Fruit fly (Drosophila melanogaster) whole organism, embryonic: ENCODE measurements around the gene CG5235.

Experiments used
- Asciz ChIP-seq: fragments of 200-800 bp; sonication (Bioruptor generic); optimal IDR thresholded peaks from 2 replicates; lab custom pipeline; 2017; ENCODE audit warnings: missing biosample characterization, mild to moderate bottlenecking, missing genetic modification characterization, missing genetic modification reagents
- Atf-2 ChIP-seq: fragments of 200-800 bp; sonication (Bioruptor generic); optimal IDR thresholded peaks from 2 replicates; lab custom pipeline; 2016; ENCODE audit warnings: missing biosample characterization, missing genetic modification characterization
- BtbVII ChIP-seq: fragments of 200-800 bp; sonication (Bioruptor generic); optimal IDR thresholded peaks from 3 replicates; lab custom pipeline; 2017; ENCODE audit warnings: missing biosample characterization, mild to moderate bottlenecking, missing genetic modification characterization
- C15 ChIP-seq: fragments of 200-800 bp; sonication (Bioruptor generic); IDR thresholded peaks from 3 replicates; pipeline ENCODE4 v1.3.6; 2022; ENCODE audit warnings: missing biosample characterization, missing genetic modification characterization
- CG10431 ChIP-seq: fragments of 200-800 bp; sonication (Bioruptor generic); optimal IDR thresholded peaks from 3 replicates; lab custom pipeline; 2018; ENCODE audit warnings: missing biosample characterization, mild to moderate bottlenecking, missing genetic modification characterization
- CG12744 ChIP-seq: fragments of 200-800 bp; sonication (Bioruptor generic); optimal IDR thresholded peaks from 2 replicates; lab custom pipeline; 2016; ENCODE audit warnings: missing biosample characterization, missing genetic modification characterization
- CG14441 ChIP-seq: fragments of 200-800 bp; sonication (Bioruptor generic); IDR thresholded peaks from 2 replicates; pipeline ENCODE4 v1.3.6; 2022; ENCODE audit warnings: missing biosample characterization, missing genetic modification characterization
- CG15073 ChIP-seq: fragments of 200-800 bp; sonication (Bioruptor generic); optimal IDR thresholded peaks from 2 replicates; lab custom pipeline; 2016; ENCODE audit warnings: missing biosample characterization, missing genetic modification characterization
- CG15269 ChIP-seq: fragments of 200-800 bp; sonication (Bioruptor generic); optimal IDR thresholded peaks from 2 replicates; lab custom pipeline; 2018; ENCODE audit warnings: missing biosample characterization, mild to moderate bottlenecking, missing genetic modification characterization, moderate library complexity
- CG15696 ChIP-seq: fragments of 200-800 bp; sonication (Bioruptor generic); optimal IDR thresholded peaks from 2 replicates; lab custom pipeline; 2019; ENCODE audit warnings: missing biosample characterization, mild to moderate bottlenecking, missing genetic modification characterization, moderate library complexity
- CG17912 ChIP-seq: fragments of 200-800 bp; sonication (Bioruptor generic); optimal IDR thresholded peaks from 2 replicates; lab custom pipeline; 2018; ENCODE audit warnings: missing biosample characterization, mild to moderate bottlenecking, missing genetic modification characterization
- CG1832 ChIP-seq: fragments of 200-800 bp; sonication (Bioruptor generic); optimal IDR thresholded peaks from 2 replicates; lab custom pipeline; 2017; ENCODE audit warnings: missing biosample characterization, mild to moderate bottlenecking, missing genetic modification characterization, inconsistent platforms
- CG2678 ChIP-seq: fragments of 200-800 bp; sonication (Bioruptor generic); optimal IDR thresholded peaks from 3 replicates; lab custom pipeline; 2019; ENCODE audit warnings: missing biosample characterization, mild to moderate bottlenecking, missing genetic modification characterization, moderate library complexity
- CG30020 ChIP-seq: fragments of 200-800 bp; optimal IDR thresholded peaks from 2 replicates; lab custom pipeline; 2019; ENCODE audit warnings: missing biosample characterization, mild to moderate bottlenecking, missing genetic modification characterization, moderate library complexity
- CG30403 ChIP-seq: fragments of 200-800 bp; sonication (Bioruptor generic); optimal IDR thresholded peaks from 3 replicates; lab custom pipeline; 2016; ENCODE audit warnings: missing biosample characterization, missing genetic modification characterization
- CG3163 ChIP-seq: fragments of 200-800 bp; sonication (Bioruptor generic); optimal IDR thresholded peaks from 3 replicates; lab custom pipeline; 2016; ENCODE audit warnings: missing biosample characterization, missing genetic modification characterization
- CG3281 ChIP-seq: fragments of 200-800 bp; sonication (Bioruptor generic); optimal IDR thresholded peaks from 3 replicates; lab custom pipeline; 2017; ENCODE audit warnings: missing biosample characterization, mild to moderate bottlenecking, missing genetic modification characterization
- CG4360 ChIP-seq: fragments of 200-800 bp; sonication (Bioruptor generic); IDR thresholded peaks from 2 replicates; pipeline ENCODE4 v1.3.6; 2022; ENCODE audit warnings: missing biosample characterization, missing genetic modification characterization
- CG4424 ChIP-seq: fragments of 200-800 bp; sonication (Bioruptor generic); optimal IDR thresholded peaks from 3 replicates; lab custom pipeline; 2016; ENCODE audit warnings: missing biosample characterization, missing genetic modification characterization
- CG4707 ChIP-seq: fragments of 200-800 bp; sonication (Bioruptor generic); optimal IDR thresholded peaks from 2 replicates; lab custom pipeline; 2018; ENCODE audit warnings: missing biosample characterization, mild to moderate bottlenecking, missing genetic modification characterization, moderate library complexity
- CG6813 ChIP-seq: fragments of 200-800 bp; sonication (Bioruptor generic); optimal IDR thresholded peaks from 2 replicates; lab custom pipeline; 2017; ENCODE audit warnings: missing biosample characterization, missing genetic modification characterization, mild to moderate bottlenecking, moderate library complexity, missing genetic modification reagents
- CG7839 ChIP-seq: fragments of 200-800 bp; sonication (Bioruptor generic); optimal IDR thresholded peaks from 3 replicates; lab custom pipeline; 2018; ENCODE audit warnings: missing biosample characterization, mild to moderate bottlenecking, missing genetic modification characterization, moderate library complexity
- CG8765 ChIP-seq: fragments of 200-800 bp; sonication (Bioruptor generic); IDR thresholded peaks from 2 replicates; pipeline ENCODE4 v1.3.6; 2022; ENCODE audit warnings: missing biosample characterization, missing genetic modification characterization
- CG9437 ChIP-seq: fragments of 200-800 bp; sonication (Bioruptor generic); optimal IDR thresholded peaks from 2 replicates; lab custom pipeline; 2018; ENCODE audit warnings: missing biosample characterization, mild to moderate bottlenecking, missing genetic modification characterization
- CoRest ChIP-seq: fragments of 200-800 bp; sonication (Bioruptor generic); optimal IDR thresholded peaks from 3 replicates; lab custom pipeline; 2018; ENCODE audit warnings: missing biosample characterization, mild to moderate bottlenecking, missing genetic modification characterization, moderate library complexity
- Dip2 ChIP-seq: fragments of 200-800 bp; sonication (Bioruptor generic); IDR thresholded peaks from 2 replicates; pipeline ENCODE4 v1.3.6; 2022; ENCODE audit warnings: missing biosample characterization, missing genetic modification characterization
- Hand ChIP-seq: fragments of 200-800 bp; sonication (Bioruptor generic); optimal IDR thresholded peaks from 2 replicates; lab custom pipeline; 2017; ENCODE audit warnings: mild to moderate bottlenecking, missing biosample characterization, missing genetic modification reagents, missing genetic modification characterization
- MESR4 ChIP-seq: fragments of 200-800 bp; sonication (Bioruptor generic); optimal IDR thresholded peaks from 2 replicates; lab custom pipeline; 2018; ENCODE audit warnings: missing biosample characterization, mild to moderate bottlenecking, missing genetic modification characterization, moderate library complexity
- Nf-YC ChIP-seq: fragments of 200-800 bp; optimal IDR thresholded peaks from 3 replicates; lab custom pipeline; 2019; ENCODE audit warnings: missing biosample characterization, mild to moderate bottlenecking, missing genetic modification characterization, moderate library complexity
- Rx ChIP-seq: fragments of 200-800 bp; sonication (Bioruptor generic); IDR thresholded peaks from 2 replicates; pipeline ENCODE4 v1.3.6; 2022; ENCODE audit warnings: missing biosample characterization, missing genetic modification characterization
- Trl ChIP-seq, 3 experiments: fragments of >200 bp in 2 of 3; fragments of 200-800 bp in 1 of 3; sonication (Bioruptor generic) in 1 of 3; optimal IDR thresholded peaks; 2 replicates in 1 of 3; 3 replicates in 2 of 3; lab custom pipeline; 2016 to 2017; ENCODE audit warnings: missing biosample characterization in 1 of 3, missing genetic modification characterization in 1 of 3
- Xbp1 ChIP-seq: fragments of 200-800 bp; sonication (Bioruptor generic); optimal IDR thresholded peaks from 3 replicates; lab custom pipeline; 2016; ENCODE audit warnings: missing biosample characterization, mild to moderate bottlenecking, missing genetic modification characterization
- ac ChIP-seq: fragments of 200-800 bp; sonication (Bioruptor generic); optimal IDR thresholded peaks from 3 replicates; lab custom pipeline; 2017; ENCODE audit warnings: missing biosample characterization, mild to moderate bottlenecking, missing genetic modification characterization
- ash1 ChIP-seq: fragments of 200-800 bp; sonication (Bioruptor generic); optimal IDR thresholded peaks from 2 replicates; lab custom pipeline; 2018; ENCODE audit warnings: missing biosample characterization, mild to moderate bottlenecking, missing genetic modification characterization
- az2 ChIP-seq: fragments of 200-800 bp; sonication (Bioruptor generic); optimal IDR thresholded peaks from 3 replicates; lab custom pipeline; 2016; ENCODE audit warnings: missing biosample characterization, missing genetic modification characterization
- croc ChIP-seq: fragments of 200-800 bp; sonication (Bioruptor generic); conservative IDR thresholded peaks from 3 replicates; pipeline ENCODE4 v1.3.6; 2022; ENCODE audit warnings: missing biosample characterization, missing genetic modification characterization
- dmrt11E ChIP-seq: fragments of 200-800 bp; sonication (Bioruptor generic); optimal IDR thresholded peaks from 3 replicates; lab custom pipeline; 2018; ENCODE audit warnings: missing biosample characterization, mild to moderate bottlenecking, missing genetic modification characterization, moderate library complexity
- fd102C ChIP-seq: fragments of 200-800 bp; sonication (Bioruptor generic); optimal IDR thresholded peaks from 2 replicates; lab custom pipeline; 2018; ENCODE audit warnings: missing biosample characterization, mild to moderate bottlenecking, missing genetic modification characterization, moderate library complexity
- fd64A ChIP-seq: fragments of 200-800 bp; sonication (Bioruptor generic); optimal IDR thresholded peaks from 3 replicates; lab custom pipeline; 2018; ENCODE audit warnings: missing biosample characterization, mild to moderate bottlenecking, missing genetic modification characterization
- gcm2 ChIP-seq: fragments of 200-800 bp; sonication (Bioruptor generic); optimal IDR thresholded peaks from 2 replicates; lab custom pipeline; 2016; ENCODE audit warnings: missing biosample characterization, missing genetic modification characterization
- her ChIP-seq: fragments of 200-800 bp; sonication (Bioruptor generic); optimal IDR thresholded peaks from 2 replicates; lab custom pipeline; 2016; ENCODE audit warnings: missing biosample characterization, missing genetic modification characterization
- hkb ChIP-seq, 2 experiments: fragments of 200-800 bp in 1 of 2; fragments of >200 bp in 1 of 2; sonication (Bioruptor generic) in 1 of 2; IDR thresholded peaks in 1 of 2; optimal IDR thresholded peaks in 1 of 2; 2 replicates each; pipeline versions ENCODE4 v1.3.6 to Lab custom; 2017 to 2022; ENCODE audit warnings: missing biosample characterization in 1 of 2, missing genetic modification characterization in 1 of 2
- hth ChIP-seq: fragments of >200 bp; optimal IDR thresholded peaks from 2 replicates; lab custom pipeline; 2017; ENCODE audit warnings: inconsistent platforms
- inv ChIP-seq: fragments of 200-800 bp; sonication (Bioruptor generic); IDR thresholded peaks from 2 replicates; pipeline ENCODE4 v1.3.6; 2022; ENCODE audit warnings: missing biosample characterization, missing genetic modification characterization; ENCODE audit not compliant: partially characterized antibody
- lov ChIP-seq, 2 experiments: fragments of 200-800 bp in 1 of 2; fragments of >200 bp in 1 of 2; sonication (Bioruptor generic) in 1 of 2; IDR thresholded peaks in 1 of 2; optimal IDR thresholded peaks in 1 of 2; 2 replicates in 1 of 2; 3 replicates in 1 of 2; pipeline versions ENCODE4 v1.3.6 to Lab custom; 2017 to 2022; ENCODE audit warnings: missing biosample characterization in 1 of 2, missing genetic modification characterization in 1 of 2
- phol ChIP-seq: fragments of 200-800 bp; sonication (Bioruptor generic); optimal IDR thresholded peaks from 3 replicates; lab custom pipeline; 2018; ENCODE audit warnings: missing biosample characterization, mild to moderate bottlenecking, missing genetic modification characterization, moderate library complexity
- pum ChIP-seq: fragments of 200-800 bp; sonication (Bioruptor generic); optimal IDR thresholded peaks from 2 replicates; lab custom pipeline; 2016; ENCODE audit warnings: missing biosample characterization, missing genetic modification characterization
- seq ChIP-seq: fragments of 200-800 bp; sonication (Bioruptor generic); IDR thresholded peaks from 2 replicates; pipeline ENCODE4 v1.3.6; 2022; ENCODE audit warnings: missing biosample characterization, missing genetic modification characterization
- zfh1 ChIP-seq: fragments of 200-800 bp; sonication (Bioruptor generic); IDR thresholded peaks from 3 replicates; pipeline ENCODE4 v1.3.6; 2022; ENCODE audit warnings: missing biosample characterization, missing genetic modification characterization

Gene CG5235

dm6 chr3L:16045831-16046336, 44.3 kb downstream of the CG5235 start (continued):
- peak; percentile 53 for TF ChIP-seq CG30020 (tag; lab: Kevin White, UChicago)
- TF ChIP-seq pum (GFP tag; lab: Kevin White, UChicago), result peak; percentile 82
- TF ChIP-seq hkb (optimal IDR thresholded peaks at IDR 0.05; lab: Kevin White, UChicago), result no peak
- TF ChIP-seq hkb (GFP tag; IDR thresholded peaks at IDR 0.05; lab: Robert Waterston, UW), result peak; percentile 96
- TF ChIP-seq CG15073, result no peak
- peak; percentile 74 for TF ChIP-seq Nf-YC (tag; lab: Kevin White, UChicago)
- peak; percentile 76 for TF ChIP-seq Atf-2 (GFP tag; lab: Kevin White, UChicago)
- TF ChIP-seq CG8765 (GFP tag; lab: Robert Waterston, UW), result peak; percentile 74
- peak; percentile 43 for TF ChIP-seq fd102C (GFP tag; lab: Kevin White, UChicago)
- peak; percentile 83 for TF ChIP-seq Rx (GFP tag; lab: Robert Waterston, UW)
- peak; percentile 97 for TF ChIP-seq CG2678 (tag; lab: Kevin White, UChicago)
- TF ChIP-seq Hand (GFP tag; lab: Kevin White, UChicago), result peak; percentile 93
- peak; percentile 97 for TF ChIP-seq CG15269 (tag; lab: Kevin White, UChicago)
- peak; percentile 86 for TF ChIP-seq BtbVII (GFP tag; lab: Kevin White, UChicago)
- TF ChIP-seq CG3281, result peak; percentile 88
- peak; percentile 93 for TF ChIP-seq CG30403 (GFP tag; lab: Kevin White, UChicago)
- TF ChIP-seq CG14441 (GFP tag; lab: Robert Waterston, UW), result peak; percentile 90
- TF ChIP-seq CG4707 (GFP tag; lab: Kevin White, UChicago), result peak; percentile 83
- TF ChIP-seq CG10431 (GFP tag; lab: Kevin White, UChicago), result peak; percentile 83
- no peak for TF ChIP-seq hth
- peak; percentile 95 for TF ChIP-seq zfh1 (GFP tag; lab: Robert Waterston, UW)
- no peak for TF ChIP-seq lov (optimal IDR thresholded peaks at IDR 0.05; lab: Kevin White, UChicago)
- TF ChIP-seq lov (GFP tag; IDR thresholded peaks at IDR 0.05; lab: Robert Waterston, UW), result peak; percentile 89
- peak; percentile 49 for TF ChIP-seq ash1
- no peak for TF ChIP-seq Dip2 (GFP tag; lab: Robert Waterston, UW)
- TF ChIP-seq CoRest (tag; lab: Kevin White, UChicago), result peak; percentile 95
- peak; percentile 90 for TF ChIP-seq dmrt11E (tag; lab: Kevin White, UChicago)
- TF ChIP-seq MESR4 (GFP tag; lab: Kevin White, UChicago), result no peak
- peak; percentile 94 for TF ChIP-seq CG7839
- TF ChIP-seq inv, result no peak
- TF ChIP-seq gcm2, result peak; percentile 92
- TF ChIP-seq Asciz (GFP tag; lab: Kevin White, UChicago), result peak; percentile 82
- no peak for TF ChIP-seq CG1832 (GFP tag; lab: Kevin White, UChicago)
- peak; percentile 74 for TF ChIP-seq croc (GFP tag; lab: Robert Waterston, UW)
- TF ChIP-seq seq (GFP tag; lab: Robert Waterston, UW), result peak; percentile 96
- peak; percentile 82 for TF ChIP-seq her (GFP tag; lab: Kevin White, UChicago)
- peak; percentile 92 for TF ChIP-seq CG6813 (GFP tag; lab: Kevin White, UChicago)
- peak; percentile 98 for TF ChIP-seq az2 (GFP tag; lab: Kevin White, UChicago)
- TF ChIP-seq C15 (GFP tag; lab: Robert Waterston, UW), result peak; percentile 84; the same call in 2 of the 3 replicates
- no peak for TF ChIP-seq Trl (optimal IDR thresholded peaks at IDR 0.05; lab: Kevin White, UChicago)
- peak; percentile 87 for TF ChIP-seq Trl (GFP tag; optimal IDR thresholded peaks at IDR 0.05; lab: Kevin White, UChicago)
- TF ChIP-seq CG15696, result peak; percentile 92
- peak; percentile 81 for TF ChIP-seq CG17912 (GFP tag; lab: Kevin White, UChicago)
- TF ChIP-seq CG3163 (GFP tag; lab: Kevin White, UChicago), result peak; percentile 64
- peak; percentile 72 for TF ChIP-seq fd64A (GFP tag; lab: Kevin White, UChicago)
- peak; percentile 82 for TF ChIP-seq CG4424
- TF ChIP-seq ac (GFP tag; lab: Kevin White, UChicago), result peak; percentile 60
- TF ChIP-seq CG4360, result peak; percentile 72; the same call in 1 of the 2 replicates
- peak; percentile 91 for TF ChIP-seq CG12744
- TF ChIP-seq phol (tag; lab: Kevin White, UChicago), result peak; percentile 96
- TF ChIP-seq CG9437, result peak; percentile 79
- TF ChIP-seq Xbp1 (GFP tag; lab: Kevin White, UChicago), result peak; percentile 90
